Worm (Caenorhabditis elegans): Measurements from ENCODE around the gene lap-2.

DNA sequence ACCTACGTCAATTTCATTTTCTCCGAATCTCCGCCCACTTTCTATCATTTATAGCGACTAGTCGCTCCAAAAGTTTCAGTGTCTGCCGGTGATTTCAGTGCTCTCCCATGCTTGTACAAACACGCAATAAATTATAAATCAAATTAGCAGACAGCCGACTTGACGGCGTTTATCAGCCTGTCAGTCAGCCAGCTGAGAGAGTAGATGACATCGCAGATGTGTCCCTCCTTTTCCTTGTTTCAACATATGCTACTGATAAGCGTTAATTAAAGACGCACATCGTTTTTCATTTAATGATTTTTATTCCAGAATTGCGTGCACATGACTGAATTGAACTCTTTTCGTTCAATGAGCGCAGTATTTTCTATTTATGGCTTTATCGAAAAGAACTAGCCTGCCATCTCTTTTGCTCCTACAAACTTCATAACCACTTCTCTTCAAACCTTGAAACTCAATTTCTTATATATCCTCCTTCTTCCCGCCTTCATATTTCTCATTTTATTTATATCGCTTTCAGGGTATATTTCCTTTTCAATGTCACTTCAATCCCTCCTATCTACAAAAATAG is at the start of gene lap-2:
- no peak for TF ChIP-seq gmeb-2 (tag; optimal IDR thresholded peaks at IDR 0.05)
- no peak for TF ChIP-seq zip-5 (tag; optimal IDR thresholded peaks at IDR 0.05)
- TF ChIP-seq sdc-2 (tag; optimal IDR thresholded peaks at IDR 0.05) = no peak
- no peak for TF ChIP-seq ceh-30 (tag; optimal IDR thresholded peaks at IDR 0.05)

Data from whole organism, late embryonic.